Worm (Caenorhabditis elegans): ENCODE measurements around the gene fipr-7.

ce11 chrV:10206502-10206901, 23.1 kb upstream of the fipr-7 start, which contains the start of gene rpc-25:
- no peak for TF ChIP-seq ceh-6 (GFP tag; optimal IDR thresholded peaks at IDR 0.05)
- no peak for TF ChIP-seq ama-1 (optimal IDR thresholded peaks at IDR 0.05)
- no peak for TF ChIP-seq nfya-1 (tag; optimal IDR thresholded peaks at IDR 0.05)

Measured in whole organism, late embryonic.